Fruit fly (Drosophila melanogaster): ENCODE data around the gene ScsbetaG.

ScsbetaG gene

dm6 chr3L:5565051-5565688, 1.7 kb upstream of the ScsbetaG start, which contains the start of gene bc10 (continued):
- TF ChIP-seq inv (GFP tag; IDR thresholded peaks at IDR 0.05; ENCODE audit: partially characterized antibody) (peak; percentile 81), CG9817 (tag; optimal IDR thresholded peaks at IDR 0.05) (no peak), crp (GFP tag; optimal IDR thresholded peaks at IDR 0.05) (peak in 1 of 2 experiments; percentile 50), CG17328 (GFP tag; IDR thresholded peaks at IDR 0.05) (no peak), sens (GFP tag) (peak; percentile 28), CG14860 (GFP tag; IDR thresholded peaks at IDR 0.05; ENCODE audit: partially characterized antibody) (peak; percentile 74), gfzf (GFP tag; optimal IDR thresholded peaks at IDR 0.05) (peak; percentile 52), mld (GFP tag; IDR thresholded peaks at IDR 0.05; ENCODE audit: partially characterized antibody) (peak; percentile 63; the same call in 2 of the 3 replicates), CG10366 (GFP tag; IDR thresholded peaks at IDR 0.05) (no peak), hbn (GFP tag; IDR thresholded peaks at IDR 0.05; ENCODE audit: partially characterized antibody) (peak; percentile 78), CG3847 (GFP tag; IDR thresholded peaks at IDR 0.05) (0 out of 2 replicates have a peak, but pooled peaks have one; percentile 26), BEAF-32 (GFP tag; optimal IDR thresholded peaks at IDR 0.05) (peak; percentile 87), dmrt99B (tag; optimal IDR thresholded peaks at IDR 0.05) (no peak), CTCF (GFP tag; optimal IDR thresholded peaks at IDR 0.05) (no peak), D19B (GFP tag; optimal IDR thresholded peaks at IDR 0.05) (no peak)

dm6 chr3L:5562584-5562983, 907 bp downstream of the ScsbetaG start:
- TF ChIP-seq CG2120 (GFP tag; optimal IDR thresholded peaks at IDR 0.05) (no peak), zf30C (GFP tag; optimal IDR thresholded peaks at IDR 0.05) (no peak), pfk (GFP tag; optimal IDR thresholded peaks at IDR 0.05) (no peak), chm (GFP tag; IDR thresholded peaks at IDR 0.05) (0 out of 2 replicates have a peak, but pooled peaks have one; percentile 8), luna (GFP tag; optimal IDR thresholded peaks at IDR 0.05) (no peak), fu2 (GFP tag; optimal IDR thresholded peaks at IDR 0.05) (no peak), CG8478 (optimal IDR thresholded peaks at IDR 0.05) (no peak), CG12155 (GFP tag; optimal IDR thresholded peaks at IDR 0.05) (no peak)

- TF ChIP-seq crp (GFP tag; optimal IDR thresholded peaks at IDR 0.05): peak in 1 of 2 experiments; percentile 70
- TF ChIP-seq MBD-R2 (GFP tag; IDR thresholded peaks at IDR 0.05): peak; percentile 61
- peak; percentile 66 for TF ChIP-seq CG9797 (GFP tag; optimal IDR thresholded peaks at IDR 0.05)
- no peak for TF ChIP-seq CG13894 (tag; optimal IDR thresholded peaks at IDR 0.05)
- 0 out of 4 replicates have a peak, but pooled peaks have one; percentile 28 for TF ChIP-seq Dll (GFP tag; IDR thresholded peaks at IDR 0.05; ENCODE audit: partially characterized antibody)
- TF ChIP-seq CG2712 (tag; optimal IDR thresholded peaks at IDR 0.05): peak; percentile 28
- TF ChIP-seq CG5953 (GFP tag; IDR thresholded peaks at IDR 0.05): no peak
- peak; percentile 71 for TF ChIP-seq CG4617 (GFP tag; optimal IDR thresholded peaks at IDR 0.05; ENCODE audit: borderline replicate concordance)
- TF ChIP-seq CG12219 (GFP tag; optimal IDR thresholded peaks at IDR 0.05): no peak
- TF ChIP-seq BEAF-32 (GFP tag; optimal IDR thresholded peaks at IDR 0.05): peak; percentile 11
- TF ChIP-seq CG16779 (GFP tag; IDR thresholded peaks at IDR 0.05): peak; percentile 32; the same call in 1 of the 2 replicates
- TF ChIP-seq CG15514 (GFP tag; optimal IDR thresholded peaks at IDR 0.05): peak; percentile 97
- no peak for TF ChIP-seq Oaz (GFP tag; IDR thresholded peaks at IDR 0.05)
- TF ChIP-seq CG12659 (GFP tag; optimal IDR thresholded peaks at IDR 0.05): peak; percentile 4
- peak; percentile 55 for TF ChIP-seq nerfin-1 (tag; optimal IDR thresholded peaks at IDR 0.05)
- peak; percentile 64 for TF ChIP-seq stwl (tag; optimal IDR thresholded peaks at IDR 0.05)
- no peak for TF ChIP-seq MTF-1 (GFP tag; optimal IDR thresholded peaks at IDR 0.05; ENCODE audit: borderline replicate concordance)
- peak; percentile 70 for TF ChIP-seq YL-1 (GFP tag; optimal IDR thresholded peaks at IDR 0.05)
- TF ChIP-seq row (GFP tag; IDR thresholded peaks at IDR 0.05): no peak
- TF ChIP-seq Dp (GFP tag; optimal IDR thresholded peaks at IDR 0.05): peak; percentile 17
- TF ChIP-seq MESR4 (GFP tag; optimal IDR thresholded peaks at IDR 0.05): peak; percentile 84
- TF ChIP-seq tna (GFP tag; IDR thresholded peaks at IDR 0.05; ENCODE audit: partially characterized antibody): no peak
- TF ChIP-seq CG12942 (GFP tag; optimal IDR thresholded peaks at IDR 0.05): no peak
- TF ChIP-seq H15 (GFP tag; IDR thresholded peaks at IDR 0.05): no peak
- TF ChIP-seq onecut (GFP tag; IDR thresholded peaks at IDR 0.05): no peak
- no peak for TF ChIP-seq so (GFP tag; IDR thresholded peaks at IDR 0.05)
These were observed 2.1 kb downstream of the ScsbetaG start, which contains the start of gene sinu for dm6 chr3L:5561341-5561740. TSS of gene sinu (minus strand) at chr3L:5561598.

Data from whole organism, embryonic.